Fruit fly (Drosophila melanogaster) whole organism, prepupa: Measurements from ENCODE around the gene CG10761.

ENCODE experiments used
- CG11762 ChIP-seq: fragments of 200-800 bp; sonication (Bioruptor generic); optimal IDR thresholded peaks from 3 replicates; lab custom pipeline; 2016; ENCODE audit warnings: missing biosample characterization, missing genetic modification characterization; ENCODE audit not compliant: insufficient read depth
- CG11902 ChIP-seq: fragments of 200-800 bp; sonication (Bioruptor generic); optimal IDR thresholded peaks from 3 replicates; lab custom pipeline; 2016; ENCODE audit warnings: missing biosample characterization, missing genetic modification characterization
- CG15336 ChIP-seq: fragments of 200-800 bp; sonication (Bioruptor generic); IDR thresholded peaks from 2 replicates; pipeline ENCODE4 v1.3.6; 2022; ENCODE audit warnings: missing biosample characterization, missing genetic modification characterization
- CG1621 ChIP-seq: fragments of 200-800 bp; sonication (Bioruptor generic); optimal IDR thresholded peaks from 3 replicates; lab custom pipeline; 2018; ENCODE audit warnings: missing biosample characterization, mild to moderate bottlenecking, missing genetic modification characterization
- CG16779 ChIP-seq: fragments of 200-800 bp; sonication (Bioruptor generic); optimal IDR thresholded peaks from 3 replicates; lab custom pipeline; 2017; ENCODE audit warnings: missing biosample characterization, mild to moderate bottlenecking, missing genetic modification characterization
- CG31627 ChIP-seq: fragments of 200-800 bp; sonication (Bioruptor generic); optimal IDR thresholded peaks from 3 replicates; lab custom pipeline; 2016; ENCODE audit warnings: missing biosample characterization, missing genetic modification characterization
- CG32006 ChIP-seq: fragments of 200-800 bp; sonication (Bioruptor generic); optimal IDR thresholded peaks from 3 replicates; lab custom pipeline; 2017; ENCODE audit warnings: missing biosample characterization, mild to moderate bottlenecking, missing genetic modification characterization
- CG6163 ChIP-seq: fragments of 200-800 bp; sonication (Bioruptor generic); IDR thresholded peaks from 3 replicates; pipeline ENCODE4 v1.3.6; 2022; ENCODE audit warnings: missing biosample characterization, missing genetic modification characterization
- CG6792 ChIP-seq: fragments of 200-800 bp; sonication (Bioruptor generic); optimal IDR thresholded peaks from 3 replicates; lab custom pipeline; 2016; ENCODE audit warnings: missing biosample characterization, missing genetic modification characterization
- CG6808 ChIP-seq: fragments of 200-800 bp; sonication (Bioruptor generic); optimal IDR thresholded peaks from 3 replicates; lab custom pipeline; 2017; ENCODE audit warnings: missing biosample characterization, missing genetic modification characterization, mild to moderate bottlenecking, moderate library complexity, missing genetic modification reagents
- CG7368 ChIP-seq: fragments of 200-800 bp; sonication (Bioruptor generic); optimal IDR thresholded peaks from 3 replicates; lab custom pipeline; 2016; ENCODE audit warnings: missing biosample characterization, missing genetic modification characterization
- CG8119 ChIP-seq: fragments of 200-800 bp; sonication (Bioruptor generic); IDR thresholded peaks from 3 replicates; pipeline ENCODE4 v1.3.6; 2022; ENCODE audit warnings: missing biosample characterization, missing genetic modification characterization
- CG8319 ChIP-seq: fragments of 200-800 bp; sonication (Bioruptor generic); optimal IDR thresholded peaks from 3 replicates; lab custom pipeline; 2016; ENCODE audit warnings: missing biosample characterization, missing genetic modification characterization
- CG8632 ChIP-seq: fragments of 200-800 bp; sonication (Bioruptor generic); optimal IDR thresholded peaks from 3 replicates; lab custom pipeline; 2016; ENCODE audit warnings: missing biosample characterization, missing genetic modification characterization
- CG9139 ChIP-seq: fragments of 200-800 bp; sonication (Bioruptor generic); optimal IDR thresholded peaks from 3 replicates; lab custom pipeline; 2017; ENCODE audit warnings: missing biosample characterization, mild to moderate bottlenecking, missing genetic modification characterization
- Eip75B ChIP-seq: fragments of 200-800 bp; sonication (Bioruptor generic); optimal IDR thresholded peaks from 3 replicates; lab custom pipeline; 2016; ENCODE audit warnings: missing biosample characterization, missing genetic modification characterization
- Ets21C ChIP-seq: fragments of 200-800 bp; sonication (Bioruptor generic); optimal IDR thresholded peaks from 3 replicates; lab custom pipeline; 2016; ENCODE audit warnings: missing biosample characterization, missing genetic modification characterization
- Gug ChIP-seq: fragments of 200-800 bp; sonication (Bioruptor generic); IDR thresholded peaks from 2 replicates; pipeline ENCODE4 v1.3.6; 2022; ENCODE audit warnings: missing biosample characterization, missing genetic modification characterization
- Hr4 ChIP-seq: fragments of 200-800 bp; sonication (Bioruptor generic); optimal IDR thresholded peaks from 3 replicates; lab custom pipeline; 2016; ENCODE audit warnings: missing biosample characterization, missing genetic modification characterization
- Sox102F ChIP-seq: fragments of 200-800 bp; sonication (Bioruptor generic); optimal IDR thresholded peaks from 2 replicates; lab custom pipeline; 2016; ENCODE audit warnings: missing biosample characterization, mild to moderate bottlenecking, missing genetic modification characterization
- Sox15 ChIP-seq: fragments of 200-800 bp; sonication (Bioruptor generic); optimal IDR thresholded peaks from 3 replicates; lab custom pipeline; 2016; ENCODE audit warnings: missing biosample characterization, missing genetic modification characterization
- achi ChIP-seq: fragments of 200-800 bp; sonication (Bioruptor generic); optimal IDR thresholded peaks from 3 replicates; lab custom pipeline; 2016; ENCODE audit warnings: missing biosample characterization, missing genetic modification characterization
- acj6 ChIP-seq: fragments of 200-800 bp; sonication (Bioruptor generic); optimal IDR thresholded peaks from 3 replicates; lab custom pipeline; 2016; ENCODE audit warnings: missing biosample characterization, missing genetic modification characterization
- dac ChIP-seq: fragments of 200-800 bp; sonication (Bioruptor generic); optimal IDR thresholded peaks from 2 replicates; lab custom pipeline; 2017; ENCODE audit warnings: missing biosample characterization, mild to moderate bottlenecking, missing genetic modification characterization
- esn ChIP-seq: fragments of 200-800 bp; sonication (Bioruptor generic); optimal IDR thresholded peaks from 2 replicates; lab custom pipeline; 2016; ENCODE audit warnings: missing biosample characterization, mild to moderate bottlenecking, missing genetic modification characterization, moderate library complexity
- fd59A ChIP-seq: fragments of 200-800 bp; sonication (Bioruptor generic); optimal IDR thresholded peaks from 2 replicates; lab custom pipeline; 2017; ENCODE audit warnings: missing biosample characterization, mild to moderate bottlenecking, missing genetic modification characterization, missing genetic modification reagents
- fd85E ChIP-seq: fragments of 200-800 bp; sonication (Bioruptor generic); optimal IDR thresholded peaks from 3 replicates; lab custom pipeline; 2016; ENCODE audit warnings: missing biosample characterization, missing genetic modification characterization
- fkh ChIP-seq: fragments of 200-800 bp; sonication (Bioruptor generic); optimal IDR thresholded peaks from 3 replicates; lab custom pipeline; 2017; ENCODE audit warnings: missing biosample characterization, mild to moderate bottlenecking, missing genetic modification characterization, moderate library complexity
- salr ChIP-seq, 2 experiments: fragments of 200-800 bp; sonication (Bioruptor generic); optimal IDR thresholded peaks; 3 replicates each; lab custom pipeline; 2016 to 2018; ENCODE audit warnings: missing biosample characterization in 2 of 2, missing genetic modification characterization in 2 of 2, mild to moderate bottlenecking in 1 of 2
- ss ChIP-seq, 2 experiments: fragments of 200-800 bp; sonication (Bioruptor generic); optimal IDR thresholded peaks; 2 replicates in 1 of 2; 3 replicates in 1 of 2; lab custom pipeline; 2017 to 2018; ENCODE audit warnings: mild to moderate bottlenecking in 2 of 2, missing biosample characterization in 2 of 2, missing genetic modification characterization in 2 of 2, moderate library complexity in 1 of 2
- svp ChIP-seq: fragments of 200-800 bp; sonication (Bioruptor generic); peaks from one replicate; lab custom pipeline; 2016; ENCODE audit warnings: missing biosample characterization, missing genetic modification characterization
- topi ChIP-seq: fragments of 200-800 bp; sonication (Bioruptor generic); optimal IDR thresholded peaks from 3 replicates; lab custom pipeline; 2016; ENCODE audit warnings: missing biosample characterization, missing genetic modification characterization
- vri ChIP-seq: fragments of 200-800 bp; sonication (Bioruptor generic); optimal IDR thresholded peaks from 3 replicates; lab custom pipeline; 2016; ENCODE audit warnings: missing biosample characterization, mild to moderate bottlenecking, missing genetic modification characterization

The CG10761 gene

DNA sequence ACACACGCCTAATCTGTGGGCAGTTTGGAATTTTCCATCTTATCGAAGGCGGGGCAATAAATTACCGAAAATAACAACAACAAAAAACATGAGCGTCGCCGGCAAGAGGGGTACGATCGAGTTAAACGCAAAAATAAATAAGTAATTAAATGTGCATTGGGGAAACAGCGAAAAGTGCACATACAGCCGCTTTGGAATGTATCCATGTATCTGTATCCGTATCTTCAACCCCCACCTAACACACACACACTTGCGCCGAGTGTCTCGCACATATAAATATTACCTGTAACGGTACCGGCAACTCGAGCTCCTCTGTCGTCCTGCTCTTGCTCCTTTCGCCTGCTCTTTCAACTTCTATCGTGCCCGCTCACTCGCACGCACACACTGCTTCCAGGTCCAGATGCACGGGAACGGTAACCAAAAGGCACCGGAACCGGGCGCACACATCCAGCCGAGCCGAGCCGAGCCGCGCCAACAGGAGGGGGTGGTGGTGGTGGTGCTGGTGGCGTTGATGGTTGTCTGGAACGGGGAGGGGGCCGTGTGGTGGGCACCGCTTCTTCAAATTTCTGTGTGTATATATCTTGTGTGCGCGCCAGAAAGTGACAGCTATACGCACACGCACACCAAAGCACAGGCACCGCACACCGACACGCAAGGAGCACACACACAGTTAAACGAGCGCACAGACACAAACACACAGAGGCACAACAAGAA lies 21.1 kb downstream of the CG10761 start (continued):
- TF ChIP-seq CG8119 (0 out of 3 replicates have a peak, but pooled peaks have one; percentile 41), CG11902 (no peak), CG32006 (GFP tag; lab: Kevin White, UChicago) (peak; percentile 12), CG6808 (GFP tag; lab: Kevin White, UChicago) (peak; percentile 47), Sox102F (GFP tag; lab: Kevin White, UChicago) (no peak), CG8319 (GFP tag; lab: Kevin White, UChicago) (no peak), fkh (GFP tag; lab: Kevin White, UChicago) (no peak), vri (GFP tag; lab: Kevin White, UChicago) (peak; percentile 54), svp (GFP tag; lab: Kevin White, UChicago) (peak; percentile 83), CG15336 (GFP tag; lab: Robert Waterston, UW) (no peak), Sox15 (GFP tag; lab: Kevin White, UChicago) (no peak), CG11762 (no peak), CG1621 (tag; lab: Kevin White, UChicago) (peak; percentile 85), Gug (GFP tag; lab: Robert Waterston, UW) (no peak), Eip75B (GFP tag; lab: Kevin White, UChicago) (peak; percentile 38), topi (GFP tag; lab: Kevin White, UChicago) (peak; percentile 30)

DNA sequence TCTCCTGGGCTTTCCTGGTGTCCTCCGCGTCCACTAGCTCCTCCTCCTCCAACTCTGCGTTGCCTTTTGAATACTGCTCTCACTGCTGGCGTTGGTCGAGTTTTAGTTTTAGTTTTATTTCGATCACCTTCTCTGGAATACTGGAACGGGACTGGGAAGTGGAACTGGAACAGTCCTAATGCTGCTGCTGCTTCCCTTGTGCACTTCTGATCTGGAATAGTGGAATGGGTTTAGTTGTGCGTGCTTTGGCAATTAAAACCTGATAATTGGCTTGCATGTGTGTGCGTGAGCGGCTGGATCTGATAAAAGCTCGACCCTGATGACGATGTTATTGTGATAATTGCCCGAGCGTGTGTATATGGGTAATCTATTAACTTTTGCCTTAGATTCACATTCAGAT lies 21.9 kb downstream of the CG10761 start:
- no peak for TF ChIP-seq CG11762
- TF ChIP-seq acj6 (GFP tag; lab: Kevin White, UChicago) = no peak
- TF ChIP-seq CG32006 (GFP tag; lab: Kevin White, UChicago) = no peak
- no peak for TF ChIP-seq Gug (GFP tag; lab: Robert Waterston, UW)
- TF ChIP-seq Hr4 (GFP tag; lab: Kevin White, UChicago) = no peak
- no peak for TF ChIP-seq CG6792 (GFP tag; lab: Kevin White, UChicago)
- TF ChIP-seq ss (GFP tag; optimal IDR thresholded peaks at IDR 0.05; lab: Kevin White, UChicago) = no peak
- TF ChIP-seq CG9139 (GFP tag; lab: Kevin White, UChicago) = no peak
- TF ChIP-seq Sox102F (GFP tag; lab: Kevin White, UChicago) = no peak
- no peak for TF ChIP-seq salr (GFP tag; optimal IDR thresholded peaks at IDR 0.05; lab: Kevin White, UChicago)
- no peak for TF ChIP-seq topi (GFP tag; lab: Kevin White, UChicago)
- no peak for TF ChIP-seq achi (GFP tag; lab: Kevin White, UChicago)
- no peak for TF ChIP-seq fd85E (GFP tag; lab: Kevin White, UChicago)

DNA sequence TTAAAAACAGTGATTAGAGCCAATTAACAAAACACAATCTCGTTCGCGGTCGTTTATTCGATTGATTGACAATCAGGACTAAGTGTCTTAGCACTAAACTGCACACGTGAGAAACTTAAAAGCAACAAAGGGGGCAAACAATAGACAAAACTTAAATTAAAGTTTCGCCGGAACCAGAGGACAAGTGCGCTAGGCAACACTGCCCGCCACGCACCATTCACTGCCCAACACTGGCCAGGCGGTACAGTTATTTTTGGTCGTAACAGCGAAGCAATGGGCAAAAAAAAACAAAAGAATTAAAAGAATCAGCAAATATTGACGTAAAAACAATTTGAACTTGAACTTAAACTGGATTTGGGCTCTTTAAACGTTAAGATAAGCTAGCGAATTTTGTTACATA lies 25.3 kb downstream of the CG10761 start:
- TF ChIP-seq fd59A (GFP tag; lab: Kevin White, UChicago) = no peak
- no peak for TF ChIP-seq Gug (GFP tag; lab: Robert Waterston, UW)
- no peak for TF ChIP-seq CG32006 (GFP tag; lab: Kevin White, UChicago)
- TF ChIP-seq CG31627 (GFP tag; lab: Kevin White, UChicago) = no peak
- TF ChIP-seq achi (GFP tag; lab: Kevin White, UChicago) = no peak
- no peak for TF ChIP-seq vri (GFP tag; lab: Kevin White, UChicago)
- TF ChIP-seq CG11902 = no peak
- TF ChIP-seq dac (GFP tag; lab: Kevin White, UChicago) = no peak
- TF ChIP-seq CG16779 (tag; lab: Kevin White, UChicago) = no peak
- no peak for TF ChIP-seq topi (GFP tag; lab: Kevin White, UChicago)

DNA sequence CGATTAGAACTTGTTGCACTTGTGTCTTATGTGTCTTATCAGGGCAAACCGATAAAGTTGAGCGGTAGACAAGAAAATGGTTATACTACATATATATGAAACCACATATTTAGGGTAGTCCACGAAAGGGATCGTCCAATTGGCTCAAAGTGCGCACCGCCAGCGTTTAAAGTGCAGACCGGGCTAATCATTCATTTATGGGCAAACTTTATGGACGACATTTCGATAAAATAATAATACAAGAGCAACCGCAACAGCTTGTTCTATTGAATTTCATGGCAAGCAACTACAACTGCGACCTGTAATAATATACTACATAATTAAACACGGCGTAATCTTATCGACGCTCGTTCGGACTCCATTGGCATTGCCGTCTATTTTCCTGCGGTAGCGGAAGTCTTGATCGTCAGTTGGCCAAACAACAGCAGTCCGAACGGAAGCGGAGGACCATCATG lies 27.1 kb downstream of the CG10761 start, which contains the start of the genes cyr and CG2120:
TSS of gene cyr (minus strand) at position 294 of the 455 bp plus-strand sequence.
TSS of gene CG2120 (plus strand) at position 405 of the 455 bp plus-strand sequence.
- TF ChIP-seq acj6 (GFP tag; lab: Kevin White, UChicago) (no peak), Eip75B (GFP tag; lab: Kevin White, UChicago) (no peak), CG8632 (GFP tag; lab: Kevin White, UChicago) (no peak), CG7368 (GFP tag; lab: Kevin White, UChicago) (no peak), Sox15 (GFP tag; lab: Kevin White, UChicago) (no peak), CG16779 (tag; lab: Kevin White, UChicago) (no peak), CG8319 (GFP tag; lab: Kevin White, UChicago) (no peak), Sox102F (GFP tag; lab: Kevin White, UChicago) (no peak), Ets21C (GFP tag; lab: Kevin White, UChicago) (no peak), CG6163 (GFP tag; lab: Robert Waterston, UW) (no peak), CG8119 (no peak), dac (GFP tag; lab: Kevin White, UChicago) (no peak), esn (GFP tag; lab: Kevin White, UChicago) (no peak)
